Fruit fly (Drosophila melanogaster) whole organism, embryonic: ENCODE measurements around the gene CG33932.

Experiments used
- CG11085 ChIP-seq: fragments of 200-800 bp; sonication (Bioruptor generic); IDR thresholded peaks from 2 replicates; pipeline ENCODE4 v1.3.6; 2022; ENCODE audit warnings: missing biosample characterization, missing genetic modification characterization
- CG11093 ChIP-seq: fragments of 200-800 bp; sonication (Bioruptor generic); IDR thresholded peaks from 3 replicates; pipeline ENCODE4 v1.3.6; 2022; ENCODE audit warnings: missing biosample characterization, missing genetic modification characterization
- CG12155 ChIP-seq: fragments of 200-800 bp; sonication (Bioruptor generic); optimal IDR thresholded peaks from 3 replicates; lab custom pipeline; 2016; ENCODE audit warnings: missing biosample characterization, missing genetic modification characterization
- CG12942 ChIP-seq: fragments of 200-800 bp; sonication (Bioruptor generic); optimal IDR thresholded peaks from 3 replicates; lab custom pipeline; 2016; ENCODE audit warnings: missing biosample characterization, missing genetic modification characterization
- CG14014 ChIP-seq: fragments of 200-800 bp; sonication (Bioruptor generic); IDR thresholded peaks from 2 replicates; pipeline ENCODE4 v1.3.6; 2022; ENCODE audit warnings: missing biosample characterization, missing genetic modification characterization
- CG14667 ChIP-seq: fragments of 200-800 bp; sonication (Bioruptor generic); IDR thresholded peaks from 2 replicates; pipeline ENCODE4 v1.3.6; 2022; ENCODE audit warnings: missing biosample characterization, missing genetic modification characterization
- CG15479 ChIP-seq: fragments of 200-800 bp; sonication (Bioruptor generic); optimal IDR thresholded peaks from 3 replicates; lab custom pipeline; 2019; ENCODE audit warnings: missing biosample characterization, mild to moderate bottlenecking, missing genetic modification characterization, moderate library complexity
- CG17802 ChIP-seq: fragments of 200-800 bp; sonication (Bioruptor generic); optimal IDR thresholded peaks from 2 replicates; lab custom pipeline; 2018; ENCODE audit warnings: missing biosample characterization, mild to moderate bottlenecking, missing genetic modification characterization, moderate library complexity
- CG2116 ChIP-seq: fragments of 200-800 bp; sonication (Bioruptor generic); optimal IDR thresholded peaks from 3 replicates; lab custom pipeline; 2018; ENCODE audit warnings: missing biosample characterization, mild to moderate bottlenecking, missing genetic modification characterization
- CG2199 ChIP-seq: fragments of 200-800 bp; sonication (Bioruptor generic); IDR thresholded peaks from 3 replicates; pipeline ENCODE4 v1.3.6; 2022; ENCODE audit warnings: missing biosample characterization, missing genetic modification characterization
- CG2712 ChIP-seq: fragments of 200-800 bp; optimal IDR thresholded peaks from 3 replicates; lab custom pipeline; 2019; ENCODE audit warnings: missing biosample characterization, mild to moderate bottlenecking, missing genetic modification characterization, moderate library complexity
- CG3065 ChIP-seq: fragments of 200-800 bp; sonication (Bioruptor generic); optimal IDR thresholded peaks from 2 replicates; lab custom pipeline; 2016; ENCODE audit warnings: missing biosample characterization, missing genetic modification characterization
- CG32772 ChIP-seq: fragments of 200-800 bp; sonication (Bioruptor generic); IDR thresholded peaks from 2 replicates; pipeline ENCODE4 v1.3.6; 2022; ENCODE audit warnings: missing biosample characterization, missing genetic modification characterization
- CG3726 ChIP-seq: fragments of 200-800 bp; sonication (Bioruptor generic); IDR thresholded peaks from 3 replicates; pipeline ENCODE4, ENCODE4 v1.3.6; 2022; ENCODE audit warnings: missing biosample characterization, missing genetic modification characterization
- CG3995 ChIP-seq: fragments of 200-800 bp; sonication (Bioruptor generic); optimal IDR thresholded peaks from 3 replicates; lab custom pipeline; 2016; ENCODE audit warnings: missing biosample characterization, missing genetic modification characterization
- CG42726 ChIP-seq: fragments of 200-800 bp; sonication (Bioruptor generic); IDR thresholded peaks from 2 replicates; pipeline ENCODE4 v1.3.6; 2022; ENCODE audit warnings: missing biosample characterization, missing genetic modification characterization; ENCODE audit not compliant: partially characterized antibody
- CG4404 ChIP-seq: fragments of 200-800 bp; sonication (Bioruptor generic); IDR thresholded peaks from 2 replicates; pipeline ENCODE4 v1.3.6; 2022; ENCODE audit warnings: missing biosample characterization, missing genetic modification characterization
- CG7271 ChIP-seq: fragments of 200-800 bp; sonication (Bioruptor generic); optimal IDR thresholded peaks from 2 replicates; lab custom pipeline; 2018; ENCODE audit warnings: missing biosample characterization, mild to moderate bottlenecking, missing genetic modification characterization, moderate library complexity
- CG7839 ChIP-seq: fragments of 200-800 bp; sonication (Bioruptor generic); optimal IDR thresholded peaks from 3 replicates; lab custom pipeline; 2018; ENCODE audit warnings: missing biosample characterization, mild to moderate bottlenecking, missing genetic modification characterization, moderate library complexity
- CG8359 ChIP-seq: fragments of 200-800 bp; sonication (Bioruptor generic); optimal IDR thresholded peaks from 2 replicates; lab custom pipeline; 2017; ENCODE audit warnings: missing biosample characterization, mild to moderate bottlenecking, missing genetic modification characterization, borderline replicate concordance
- CG8924 ChIP-seq: fragments of 200-800 bp; optimal IDR thresholded peaks from 3 replicates; lab custom pipeline; 2019; ENCODE audit warnings: missing biosample characterization, mild to moderate bottlenecking, missing genetic modification characterization, moderate library complexity
- Chrac-16 ChIP-seq: fragments of 200-800 bp; sonication (Bioruptor generic); optimal IDR thresholded peaks from 3 replicates; lab custom pipeline; 2016; ENCODE audit warnings: missing biosample characterization, missing genetic modification characterization
- E2f2 ChIP-seq: fragments of 200-800 bp; sonication (Bioruptor generic); IDR thresholded peaks from 2 replicates; pipeline ENCODE4 v1.3.6; 2022; ENCODE audit warnings: missing biosample characterization, missing genetic modification characterization
- Fer3 ChIP-seq: fragments of 200-800 bp; sonication (Bioruptor generic); optimal IDR thresholded peaks from 2 replicates; lab custom pipeline; 2018; ENCODE audit warnings: missing biosample characterization, mild to moderate bottlenecking, missing genetic modification characterization, moderate library complexity
- HLH4C ChIP-seq: fragments of 200-800 bp; sonication (Bioruptor generic); IDR thresholded peaks from 3 replicates; pipeline ENCODE4 v1.3.6; 2022; ENCODE audit warnings: missing biosample characterization, missing genetic modification characterization; ENCODE audit not compliant: partially characterized antibody
- Hr3 ChIP-seq: fragments of 200-800 bp; sonication (Bioruptor generic); optimal IDR thresholded peaks from 3 replicates; lab custom pipeline; 2016; ENCODE audit warnings: missing biosample characterization, missing genetic modification characterization
- Kr ChIP-seq: fragments of 200-800 bp; sonication (Bioruptor generic); optimal IDR thresholded peaks from 2 replicates; lab custom pipeline; 2017; ENCODE audit warnings: missing biosample characterization, mild to moderate bottlenecking, missing genetic modification characterization
- Ravus ChIP-seq: fragments of 200-800 bp; sonication (Bioruptor generic); IDR thresholded peaks from 2 replicates; pipeline ENCODE4 v1.3.6; 2022; ENCODE audit warnings: missing biosample characterization, missing genetic modification characterization
- Sin3A ChIP-seq: fragments of >200 bp; optimal IDR thresholded peaks from 2 replicates; lab custom pipeline; 2018
- Sry-β ChIP-seq: fragments of 200-800 bp; sonication (Bioruptor generic); optimal IDR thresholded peaks from 2 replicates; lab custom pipeline; 2018; ENCODE audit warnings: missing biosample characterization, mild to moderate bottlenecking, missing genetic modification characterization, moderate library complexity
- ase ChIP-seq: fragments of 200-800 bp; sonication (Bioruptor generic); IDR thresholded peaks from 3 replicates; pipeline ENCODE4 v1.3.6; 2022; ENCODE audit warnings: missing biosample characterization, missing genetic modification characterization
- bigmax ChIP-seq: fragments of 200-800 bp; sonication (Bioruptor generic); optimal IDR thresholded peaks from 2 replicates; lab custom pipeline; 2018; ENCODE audit warnings: missing biosample characterization, mild to moderate bottlenecking, missing genetic modification characterization
- crol ChIP-seq: fragments of 200-800 bp; sonication (Bioruptor generic); IDR thresholded peaks from 2 replicates; pipeline ENCODE4 v1.3.6; 2022; ENCODE audit warnings: missing biosample characterization, missing genetic modification characterization
- ewg ChIP-seq: fragments of 200-800 bp; sonication (Bioruptor generic); optimal IDR thresholded peaks from 3 replicates; lab custom pipeline; 2017; ENCODE audit warnings: mild to moderate bottlenecking, missing biosample characterization, missing genetic modification reagents, missing genetic modification characterization
- gem ChIP-seq: fragments of 200-800 bp; sonication (Bioruptor generic); optimal IDR thresholded peaks from 2 replicates; lab custom pipeline; 2019; ENCODE audit warnings: missing biosample characterization, mild to moderate bottlenecking, missing genetic modification characterization, moderate library complexity
- grau ChIP-seq: fragments of 200-800 bp; optimal IDR thresholded peaks from 3 replicates; lab custom pipeline; 2019; ENCODE audit warnings: missing biosample characterization, mild to moderate bottlenecking, missing genetic modification characterization, moderate library complexity
- gsb ChIP-seq: fragments of 200-800 bp; sonication (Bioruptor generic); IDR thresholded peaks from 2 replicates; pipeline ENCODE4 v1.3.6; 2022; ENCODE audit warnings: missing biosample characterization, missing genetic modification characterization
- jing ChIP-seq: fragments of 200-800 bp; sonication (Bioruptor generic); optimal IDR thresholded peaks from 2 replicates; lab custom pipeline; 2018; ENCODE audit warnings: missing biosample characterization, mild to moderate bottlenecking, missing genetic modification characterization
- kah ChIP-seq: fragments of 200-800 bp; sonication (Bioruptor generic); optimal IDR thresholded peaks from 2 replicates; lab custom pipeline; 2018; ENCODE audit warnings: missing biosample characterization, mild to moderate bottlenecking, missing genetic modification characterization
- knrl ChIP-seq: fragments of 200-800 bp; sonication (Bioruptor generic); IDR thresholded peaks from 3 replicates; pipeline ENCODE4 v1.3.6; 2022; ENCODE audit warnings: missing biosample characterization, missing genetic modification characterization; ENCODE audit not compliant: partially characterized antibody
- mld ChIP-seq: fragments of 200-800 bp; sonication (Bioruptor generic); IDR thresholded peaks from 3 replicates; pipeline ENCODE4 v1.3.6; 2022; ENCODE audit warnings: missing biosample characterization, missing genetic modification characterization; ENCODE audit not compliant: partially characterized antibody
- nau ChIP-seq: fragments of 200-800 bp; sonication (Bioruptor generic); optimal IDR thresholded peaks from 3 replicates; lab custom pipeline; 2017; ENCODE audit warnings: missing biosample characterization, mild to moderate bottlenecking, missing genetic modification characterization, missing genetic modification reagents
- shn ChIP-seq: fragments of 200-800 bp; sonication (Bioruptor generic); optimal IDR thresholded peaks from 3 replicates; lab custom pipeline; 2016; ENCODE audit warnings: missing biosample characterization, missing genetic modification characterization
- slou ChIP-seq: fragments of 200-800 bp; sonication (Bioruptor generic); optimal IDR thresholded peaks from 3 replicates; lab custom pipeline; 2016; ENCODE audit warnings: missing biosample characterization, missing genetic modification characterization
- sob ChIP-seq: fragments of 200-800 bp; sonication (Bioruptor generic); IDR thresholded peaks from 2 replicates; pipeline ENCODE4 v1.3.6; 2022; ENCODE audit warnings: missing biosample characterization, missing genetic modification characterization
- sr ChIP-seq: fragments of 200-800 bp; sonication (Bioruptor generic); IDR thresholded peaks from 3 replicates; pipeline ENCODE4 v1.3.6; 2022; ENCODE audit warnings: missing biosample characterization, missing genetic modification characterization
- tap ChIP-seq: fragments of 200-800 bp; optimal IDR thresholded peaks from 3 replicates; lab custom pipeline; 2019; ENCODE audit warnings: missing biosample characterization, mild to moderate bottlenecking, missing genetic modification characterization, moderate library complexity
- tin ChIP-seq: fragments of 200-800 bp; sonication (Bioruptor generic); optimal IDR thresholded peaks from 3 replicates; lab custom pipeline; 2016; ENCODE audit warnings: missing biosample characterization, missing genetic modification characterization
- trh ChIP-seq: fragments of 200-800 bp; sonication (Bioruptor generic); optimal IDR thresholded peaks from 2 replicates; lab custom pipeline; 2016; ENCODE audit warnings: missing biosample characterization, missing genetic modification characterization
- unpg ChIP-seq: fragments of 200-800 bp; sonication (Bioruptor generic); optimal IDR thresholded peaks from 3 replicates; lab custom pipeline; 2018; ENCODE audit warnings: missing biosample characterization, mild to moderate bottlenecking, missing genetic modification characterization, moderate library complexity
- vnd ChIP-seq: fragments of 200-800 bp; sonication (Bioruptor generic); IDR thresholded peaks from 3 replicates; pipeline ENCODE4 v1.3.6; 2022; ENCODE audit warnings: missing biosample characterization, missing genetic modification characterization; ENCODE audit not compliant: partially characterized antibody

CG33932 gene

DNA sequence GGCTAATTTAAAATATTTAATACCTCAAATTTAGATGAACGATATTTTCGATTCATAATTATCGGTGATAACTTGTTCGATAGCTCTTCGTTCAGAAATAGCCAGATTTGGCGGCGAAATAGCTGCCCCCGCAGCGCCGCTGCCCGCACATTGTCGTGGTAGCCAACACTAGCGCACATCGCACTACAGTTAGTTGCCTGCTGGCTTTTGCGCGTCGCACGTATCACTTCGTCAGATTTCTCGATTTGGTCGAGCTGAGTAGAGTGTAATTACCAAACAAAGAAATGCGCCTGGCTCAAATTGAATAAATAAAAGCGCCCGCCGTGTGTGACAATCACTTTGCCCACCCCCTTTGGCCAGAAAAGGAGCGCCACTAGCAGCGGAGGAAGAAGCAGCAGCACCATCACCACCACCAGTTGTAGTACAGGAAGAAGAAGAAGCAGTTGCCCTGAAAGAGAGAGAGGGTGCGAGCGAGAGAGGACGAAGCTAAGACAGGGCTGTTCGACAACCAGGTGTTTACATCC lies 6.5 kb downstream of the CG33932 start, which contains the start of gene Abcd3 (continued):
- TF ChIP-seq CG2116 (GFP tag; lab: Kevin White, UChicago): peak; percentile 56
- 0 out of 3 replicates have a peak, but pooled peaks have one; percentile 43 for TF ChIP-seq sr
- peak; percentile 75 for TF ChIP-seq HLH4C
- TF ChIP-seq CG2712 (tag; lab: Kevin White, UChicago): peak; percentile 19
- TF ChIP-seq shn (GFP tag; lab: Kevin White, UChicago): peak; percentile 1
- no peak for TF ChIP-seq CG4404
- no peak for TF ChIP-seq Fer3 (tag; lab: Kevin White, UChicago)
- no peak for TF ChIP-seq CG2199 (GFP tag; lab: Robert Waterston, UW)
- TF ChIP-seq tap: no peak
- no peak for TF ChIP-seq CG11093
- no peak for TF ChIP-seq Hr3 (GFP tag; lab: Kevin White, UChicago)
- TF ChIP-seq Chrac-16 (GFP tag; lab: Kevin White, UChicago): no peak
- TF ChIP-seq E2f2 (GFP tag; lab: Robert Waterston, UW): peak; percentile 67
- TF ChIP-seq mld: peak; percentile 60; the same call in 1 of the 3 replicates
- TF ChIP-seq CG12155: peak; percentile 8
- no peak for TF ChIP-seq CG12942 (GFP tag; lab: Kevin White, UChicago)
- 0 out of 2 replicates have a peak, but pooled peaks have one; percentile 45 for TF ChIP-seq crol (GFP tag; lab: Robert Waterston, UW)
- TF ChIP-seq Sry-β (GFP tag; lab: Kevin White, UChicago): peak; percentile 99
- TF ChIP-seq knrl (GFP tag; lab: Robert Waterston, UW): peak; percentile 58
- TF ChIP-seq CG17802 (tag; lab: Kevin White, UChicago): no peak
- TF ChIP-seq gsb: no peak
- TF ChIP-seq Sin3A (lab: Kevin White, UChicago): peak; percentile 20
- no peak for TF ChIP-seq gem
- peak; percentile 38 for TF ChIP-seq ewg
- no peak for TF ChIP-seq trh (GFP tag; lab: Kevin White, UChicago)
- no peak for TF ChIP-seq Ravus
- no peak for TF ChIP-seq CG3726 (GFP tag; lab: Robert Waterston, UW)
- peak; percentile 10 for TF ChIP-seq grau (tag; lab: Kevin White, UChicago)
- peak; percentile 67; the same call in 1 of the 2 replicates for TF ChIP-seq CG42726 (GFP tag; lab: Robert Waterston, UW)
- TF ChIP-seq CG8359 (GFP tag; lab: Kevin White, UChicago): peak; percentile 18
- TF ChIP-seq tin (GFP tag; lab: Kevin White, UChicago): no peak
- TF ChIP-seq kah (GFP tag; lab: Kevin White, UChicago): peak; percentile 75
- no peak for TF ChIP-seq slou (GFP tag; lab: Kevin White, UChicago)
- TF ChIP-seq CG3065: no peak
- peak; percentile 34; the same call in 1 of the 2 replicates for TF ChIP-seq CG14014 (GFP tag; lab: Robert Waterston, UW)
- TF ChIP-seq vnd (GFP tag; lab: Robert Waterston, UW): peak; percentile 14; the same call in 2 of the 3 replicates
- TF ChIP-seq unpg: no peak
- peak; percentile 76 for TF ChIP-seq CG15479 (GFP tag; lab: Kevin White, UChicago)
- no peak for TF ChIP-seq jing (GFP tag; lab: Kevin White, UChicago)
- TF ChIP-seq nau (GFP tag; lab: Kevin White, UChicago): peak; percentile 54
- no peak for TF ChIP-seq CG3995
- TF ChIP-seq Kr (GFP tag; lab: Kevin White, UChicago): no peak
- no peak for TF ChIP-seq CG14667 (GFP tag; lab: Robert Waterston, UW)
- TF ChIP-seq CG7839 (tag; lab: Kevin White, UChicago): peak; percentile 25
- no peak for TF ChIP-seq CG11085 (GFP tag; lab: Robert Waterston, UW)
- peak; percentile 47; the same call in 1 of the 2 replicates for TF ChIP-seq sob (GFP tag; lab: Robert Waterston, UW)
- no peak for TF ChIP-seq ase (GFP tag; lab: Robert Waterston, UW)
- no peak for TF ChIP-seq CG7271 (tag; lab: Kevin White, UChicago)
- peak; percentile 69 for TF ChIP-seq CG8924 (tag; lab: Kevin White, UChicago)
- no peak for TF ChIP-seq CG32772
- no peak for TF ChIP-seq bigmax (GFP tag; lab: Kevin White, UChicago)
